Fruit fly (Drosophila melanogaster) whole organism, embryonic: ENCODE data around the gene Naxd.

ENCODE experiments used
- ATbp ChIP-seq: fragments of 200-800 bp; sonication (Bioruptor generic); optimal IDR thresholded peaks from 2 replicates; lab custom pipeline; 2017; ENCODE audit warnings: missing biosample characterization, mild to moderate bottlenecking, missing genetic modification characterization, missing genetic modification reagents
- CG10321 ChIP-seq: fragments of 200-800 bp; sonication (Bioruptor generic); IDR thresholded peaks from 2 replicates; pipeline ENCODE4 v1.3.6; 2022; ENCODE audit warnings: missing biosample characterization, missing genetic modification characterization
- CG11085 ChIP-seq: fragments of 200-800 bp; sonication (Bioruptor generic); IDR thresholded peaks from 2 replicates; pipeline ENCODE4 v1.3.6; 2022; ENCODE audit warnings: missing biosample characterization, missing genetic modification characterization
- CG12155 ChIP-seq: fragments of 200-800 bp; sonication (Bioruptor generic); optimal IDR thresholded peaks from 3 replicates; lab custom pipeline; 2016; ENCODE audit warnings: missing biosample characterization, missing genetic modification characterization
- CG12744 ChIP-seq: fragments of 200-800 bp; sonication (Bioruptor generic); optimal IDR thresholded peaks from 2 replicates; lab custom pipeline; 2016; ENCODE audit warnings: missing biosample characterization, missing genetic modification characterization
- CG13296 ChIP-seq: fragments of 200-800 bp; sonication (Bioruptor generic); optimal IDR thresholded peaks from 3 replicates; lab custom pipeline; 2018; ENCODE audit warnings: missing biosample characterization, mild to moderate bottlenecking, missing genetic modification characterization
- CG1529 ChIP-seq: fragments of 200-800 bp; sonication (Bioruptor generic); optimal IDR thresholded peaks from 3 replicates; lab custom pipeline; 2018; ENCODE audit warnings: missing biosample characterization, missing genetic modification characterization
- CG17186 ChIP-seq: fragments of 200-800 bp; sonication (Bioruptor generic); optimal IDR thresholded peaks from 3 replicates; lab custom pipeline; 2017; ENCODE audit warnings: missing biosample characterization, missing genetic modification reagents, missing genetic modification characterization
- CG17568 ChIP-seq: fragments of 200-800 bp; sonication (Bioruptor generic); optimal IDR thresholded peaks from 2 replicates; lab custom pipeline; 2018; ENCODE audit warnings: missing biosample characterization, mild to moderate bottlenecking, missing genetic modification characterization, moderate library complexity
- CG18011 ChIP-seq: fragments of 200-800 bp; sonication (Bioruptor generic); optimal IDR thresholded peaks from 2 replicates; lab custom pipeline; 2017; ENCODE audit warnings: missing biosample characterization, missing genetic modification characterization, mild to moderate bottlenecking, moderate library complexity, missing genotype
- CG30431 ChIP-seq: fragments of 200-800 bp; sonication (Bioruptor generic); optimal IDR thresholded peaks from 2 replicates; lab custom pipeline; 2017; ENCODE audit warnings: missing biosample characterization, missing genetic modification characterization
- CG31388 ChIP-seq: fragments of 200-800 bp; sonication (Bioruptor generic); optimal IDR thresholded peaks from 2 replicates; lab custom pipeline; 2016; ENCODE audit warnings: missing biosample characterization, missing genetic modification characterization
- CG33557 ChIP-seq: fragments of 200-800 bp; sonication (Bioruptor generic); optimal IDR thresholded peaks from 2 replicates; lab custom pipeline; 2019; ENCODE audit warnings: missing biosample characterization, mild to moderate bottlenecking, missing genetic modification characterization, moderate library complexity
- CG4282 ChIP-seq: fragments of 200-800 bp; sonication (Bioruptor generic); optimal IDR thresholded peaks from 2 replicates; lab custom pipeline; 2016; ENCODE audit warnings: missing biosample characterization, missing genetic modification characterization
- CG4360 ChIP-seq: fragments of 200-800 bp; sonication (Bioruptor generic); IDR thresholded peaks from 2 replicates; pipeline ENCODE4 v1.3.6; 2022; ENCODE audit warnings: missing biosample characterization, missing genetic modification characterization
- CG4404 ChIP-seq: fragments of 200-800 bp; sonication (Bioruptor generic); IDR thresholded peaks from 2 replicates; pipeline ENCODE4 v1.3.6; 2022; ENCODE audit warnings: missing biosample characterization, missing genetic modification characterization
- CG8359 ChIP-seq: fragments of 200-800 bp; sonication (Bioruptor generic); optimal IDR thresholded peaks from 2 replicates; lab custom pipeline; 2017; ENCODE audit warnings: missing biosample characterization, mild to moderate bottlenecking, missing genetic modification characterization, borderline replicate concordance
- Dbx ChIP-seq: fragments of 200-800 bp; sonication (Bioruptor generic); IDR thresholded peaks from 3 replicates; pipeline ENCODE4 v1.3.6; 2022; ENCODE audit warnings: missing biosample characterization, missing genetic modification characterization
- ERR ChIP-seq: fragments of 200-800 bp; sonication (Bioruptor generic); optimal IDR thresholded peaks from 2 replicates; lab custom pipeline; 2016; ENCODE audit warnings: missing biosample characterization, missing genetic modification characterization
- Gsc ChIP-seq: fragments of 200-800 bp; sonication (Bioruptor generic); IDR thresholded peaks from 2 replicates; pipeline ENCODE4 v1.3.6; 2022; ENCODE audit warnings: missing biosample characterization, missing genetic modification characterization
- Hmx ChIP-seq: fragments of 200-800 bp; sonication (Bioruptor generic); optimal IDR thresholded peaks from 2 replicates; lab custom pipeline; 2016; ENCODE audit warnings: missing biosample characterization, missing genetic modification characterization
- Hr78 ChIP-seq, 2 experiments: fragments of 200-800 bp in 1 of 2; fragments of >200 bp in 1 of 2; sonication (Bioruptor generic) in 1 of 2; optimal IDR thresholded peaks; 2 replicates each; lab custom pipeline; 2017 to 2019; ENCODE audit warnings: missing biosample characterization in 2 of 2, missing genetic modification characterization in 2 of 2, mild to moderate bottlenecking in 1 of 2, moderate library complexity in 1 of 2
- MBD-R2 ChIP-seq: fragments of 200-800 bp; sonication (Bioruptor generic); IDR thresholded peaks from 2 replicates; pipeline ENCODE4 v1.3.6; 2022; ENCODE audit warnings: missing biosample characterization, missing genetic modification characterization
- Mrtf ChIP-seq: fragments of 200-800 bp; sonication (Bioruptor generic); IDR thresholded peaks from 3 replicates; pipeline ENCODE4 v1.3.6; 2022; ENCODE audit warnings: missing biosample characterization, missing genetic modification characterization
- NC2β ChIP-seq: fragments of 200-800 bp; sonication (Bioruptor generic); optimal IDR thresholded peaks from 2 replicates; lab custom pipeline; 2016; ENCODE audit warnings: missing biosample characterization, missing genetic modification characterization
- NFAT ChIP-seq: fragments of 200-800 bp; sonication (Bioruptor generic); IDR thresholded peaks from 2 replicates; pipeline ENCODE4 v1.3.6; 2022; ENCODE audit warnings: missing biosample characterization, missing genetic modification characterization
- NfI ChIP-seq: fragments of 200-800 bp; sonication (Bioruptor generic); optimal IDR thresholded peaks from 3 replicates; lab custom pipeline; 2018; ENCODE audit warnings: missing biosample characterization, mild to moderate bottlenecking, missing genetic modification characterization, moderate library complexity
- Ptx1 ChIP-seq: fragments of 200-800 bp; sonication (Bioruptor generic); IDR thresholded peaks from 2 replicates; pipeline ENCODE4 v1.3.6; 2022; ENCODE audit warnings: missing biosample characterization, missing genetic modification characterization
- Trl ChIP-seq, 3 experiments: fragments of >200 bp in 2 of 3; fragments of 200-800 bp in 1 of 3; sonication (Bioruptor generic) in 1 of 3; optimal IDR thresholded peaks; 2 replicates in 1 of 3; 3 replicates in 2 of 3; lab custom pipeline; 2016 to 2017; ENCODE audit warnings: missing biosample characterization in 1 of 3, missing genetic modification characterization in 1 of 3
- bowl ChIP-seq: fragments of 200-800 bp; sonication (Bioruptor generic); IDR thresholded peaks from 2 replicates; pipeline ENCODE4 v1.3.6; 2022; ENCODE audit warnings: missing biosample characterization, missing genetic modification characterization
- chinmo ChIP-seq: fragments of 200-800 bp; sonication (Bioruptor generic); IDR thresholded peaks from 4 replicates; pipeline ENCODE4 v1.3.6; 2022; ENCODE audit warnings: missing biosample characterization, missing genetic modification characterization; ENCODE audit not compliant: partially characterized antibody
- danr ChIP-seq: fragments of 200-800 bp; sonication (Bioruptor generic); IDR thresholded peaks from 2 replicates; pipeline ENCODE4 v1.3.6; 2022; ENCODE audit warnings: missing biosample characterization, missing genetic modification characterization
- ewg ChIP-seq: fragments of 200-800 bp; sonication (Bioruptor generic); optimal IDR thresholded peaks from 3 replicates; lab custom pipeline; 2017; ENCODE audit warnings: mild to moderate bottlenecking, missing biosample characterization, missing genetic modification reagents, missing genetic modification characterization
- grau ChIP-seq: fragments of 200-800 bp; optimal IDR thresholded peaks from 3 replicates; lab custom pipeline; 2019; ENCODE audit warnings: missing biosample characterization, mild to moderate bottlenecking, missing genetic modification characterization, moderate library complexity
- grn ChIP-seq: fragments of 200-800 bp; sonication (Bioruptor generic); optimal IDR thresholded peaks from 3 replicates; lab custom pipeline; 2017; ENCODE audit warnings: missing biosample characterization, missing genetic modification characterization
- gsb-n ChIP-seq: fragments of 200-800 bp; sonication (Bioruptor generic); optimal IDR thresholded peaks from 3 replicates; lab custom pipeline; 2018; ENCODE audit warnings: missing biosample characterization, mild to moderate bottlenecking, missing genetic modification characterization
- hbn ChIP-seq: fragments of 200-800 bp; sonication (Bioruptor generic); IDR thresholded peaks from 2 replicates; pipeline ENCODE4 v1.3.6; 2022; ENCODE audit warnings: missing biosample characterization, missing genetic modification characterization; ENCODE audit not compliant: partially characterized antibody
- jing ChIP-seq: fragments of 200-800 bp; sonication (Bioruptor generic); optimal IDR thresholded peaks from 2 replicates; lab custom pipeline; 2018; ENCODE audit warnings: missing biosample characterization, mild to moderate bottlenecking, missing genetic modification characterization
- lab ChIP-seq: fragments of 200-800 bp; sonication (Bioruptor generic); optimal IDR thresholded peaks from 3 replicates; lab custom pipeline; 2017; ENCODE audit warnings: missing biosample characterization, missing genetic modification characterization, mild to moderate bottlenecking, moderate library complexity, missing genetic modification reagents
- lilli ChIP-seq: fragments of 200-800 bp; sonication (Bioruptor generic); optimal IDR thresholded peaks from 3 replicates; lab custom pipeline; 2016; ENCODE audit warnings: missing biosample characterization, missing genetic modification characterization
- lola ChIP-seq, 3 experiments: fragments of >200 bp in 2 of 3; fragments of 200-800 bp in 1 of 3; sonication (Bioruptor generic) in 1 of 3; optimal IDR thresholded peaks; 2 replicates each; lab custom pipeline; 2017 to 2019; ENCODE audit warnings: missing biosample characterization in 3 of 3, missing genetic modification characterization in 3 of 3, mild to moderate bottlenecking in 1 of 3, moderate library complexity in 1 of 3
- oc ChIP-seq: fragments of 200-800 bp; sonication (Bioruptor generic); optimal IDR thresholded peaks from 2 replicates; lab custom pipeline; 2018; ENCODE audit warnings: missing biosample characterization, mild to moderate bottlenecking, missing genetic modification characterization, moderate library complexity
- pb ChIP-seq: fragments of 200-800 bp; sonication (Bioruptor generic); optimal IDR thresholded peaks from 3 replicates; lab custom pipeline; 2016; ENCODE audit warnings: missing biosample characterization, missing genetic modification characterization
- slbo ChIP-seq: fragments of 200-800 bp; sonication (Bioruptor generic); IDR thresholded peaks from 2 replicates; pipeline ENCODE4 v1.3.6; 2022; ENCODE audit warnings: missing biosample characterization, missing genetic modification characterization
- sna ChIP-seq: fragments of 200-800 bp; sonication (Bioruptor generic); IDR thresholded peaks from 2 replicates; pipeline ENCODE4 v1.3.6; 2022; ENCODE audit warnings: missing biosample characterization, missing genetic modification characterization; ENCODE audit not compliant: partially characterized antibody
- sob ChIP-seq: fragments of 200-800 bp; sonication (Bioruptor generic); IDR thresholded peaks from 2 replicates; pipeline ENCODE4 v1.3.6; 2022; ENCODE audit warnings: missing biosample characterization, missing genetic modification characterization
- tx ChIP-seq: fragments of 200-800 bp; sonication (Bioruptor generic); optimal IDR thresholded peaks from 2 replicates; lab custom pipeline; 2016; ENCODE audit warnings: missing biosample characterization, missing genetic modification characterization
- vfl ChIP-seq: fragments of 200-800 bp; sonication (Bioruptor generic); optimal IDR thresholded peaks from 2 replicates; lab custom pipeline; 2016; ENCODE audit warnings: missing biosample characterization, missing genetic modification characterization

The Naxd gene

dm6 chr3L:19092125-19093058 lies 5.1 kb downstream of the Naxd start, which contains the start of gene MESR6 (continued):
- TF ChIP-seq jing (GFP tag; lab: Kevin White, UChicago) (no peak), bowl (GFP tag; lab: Robert Waterston, UW) (peak; percentile 45; the same call in 1 of the 2 replicates), CG12744 (GFP tag; lab: Kevin White, UChicago) (no peak), hbn (GFP tag; lab: Robert Waterston, UW) (peak; percentile 83), CG1529 (GFP tag; lab: Kevin White, UChicago) (no peak), CG30431 (GFP tag; lab: Kevin White, UChicago) (no peak), vfl (GFP tag; lab: Kevin White, UChicago) (no peak), chinmo (GFP tag; lab: Robert Waterston, UW) (0 out of 4 replicates have a peak, but pooled peaks have one; percentile 14), CG31388 (GFP tag; lab: Kevin White, UChicago) (no peak), lab (GFP tag; lab: Kevin White, UChicago) (peak; percentile 35), sna (GFP tag; lab: Robert Waterston, UW) (peak; percentile 75), MBD-R2 (GFP tag; lab: Robert Waterston, UW) (peak; percentile 93), CG18011 (GFP tag; lab: Kevin White, UChicago) (no peak), CG4282 (GFP tag; lab: Kevin White, UChicago) (no peak), CG17568 (GFP tag; lab: Kevin White, UChicago) (no peak), lola (GFP tag; optimal IDR thresholded peaks at IDR 0.05; lab: Kevin White, UChicago) (no peak), CG4360 (no peak), Trl (optimal IDR thresholded peaks at IDR 0.05; lab: Kevin White, UChicago) (no peak), Trl (GFP tag; optimal IDR thresholded peaks at IDR 0.05; lab: Kevin White, UChicago) (no peak), sob (GFP tag; lab: Robert Waterston, UW) (no peak), CG8359 (no peak), ATbp (GFP tag; lab: Kevin White, UChicago) (no peak), CG33557 (GFP tag; lab: Kevin White, UChicago) (no peak), gsb-n (tag; lab: Kevin White, UChicago) (no peak), Ptx1 (GFP tag; lab: Robert Waterston, UW) (no peak), ewg (GFP tag; lab: Kevin White, UChicago) (no peak), danr (GFP tag; lab: Robert Waterston, UW) (no peak), Hr78 (GFP tag; optimal IDR thresholded peaks at IDR 0.05; lab: Kevin White, UChicago) (no peak), tx (GFP tag; lab: Kevin White, UChicago) (no peak), CG13296 (GFP tag; lab: Kevin White, UChicago) (peak; percentile 7), NfI (GFP tag; lab: Kevin White, UChicago) (no peak), ERR (GFP tag; lab: Kevin White, UChicago) (no peak), grau (tag; lab: Kevin White, UChicago) (peak; percentile 39), CG17186 (no peak), Mrtf (no peak), pb (no peak), CG4404 (no peak), slbo (GFP tag; lab: Robert Waterston, UW) (peak; percentile 19; the same call in 1 of the 2 replicates), NFAT (GFP tag; lab: Robert Waterston, UW) (no peak), Hmx (GFP tag; lab: Kevin White, UChicago) (no peak), CG12155 (GFP tag; lab: Kevin White, UChicago) (no peak), CG10321 (GFP tag; lab: Robert Waterston, UW) (no peak), grn (no peak), NC2β (GFP tag; lab: Kevin White, UChicago) (no peak), CG11085 (GFP tag; lab: Robert Waterston, UW) (no peak), Dbx (GFP tag; lab: Robert Waterston, UW) (no peak), Gsc (GFP tag; lab: Robert Waterston, UW) (no peak), oc (tag; lab: Kevin White, UChicago) (no peak), lilli (no peak)
